Worm (Caenorhabditis elegans): ENCODE results near the gene zyg-1.
A peak's percentile ranks its signal among the peaks of the same experiment; 100 is the strongest.

zyg-1 gene

ce11 chrII:5668830-5669229, 19.3 kb downstream of the zyg-1 start, which contains the start of gene C25H3.7:
C25H3.7 (minus strand) TSS chrII:5668930.
- TF ChIP-seq klf-2 (GFP tag; conservative IDR thresholded peaks at IDR 0.05) (no peak), ztf-23 (GFP tag; IDR thresholded peaks at IDR 0.05) (no peak), ztf-29 (GFP tag; IDR thresholded peaks at IDR 0.05) (no peak), T22C8.4 (GFP tag; IDR thresholded peaks at IDR 0.05) (no peak), flt-1 (GFP tag; IDR thresholded peaks at IDR 0.05) (no peak)

- TF ChIP-seq T22C8.4 (GFP tag; IDR thresholded peaks at IDR 0.05) (no peak), klf-2 (GFP tag; conservative IDR thresholded peaks at IDR 0.05) (no peak), flt-1 (GFP tag; IDR thresholded peaks at IDR 0.05) (no peak), ref-1 (GFP tag; conservative IDR thresholded peaks at IDR 0.05) (no peak), tab-1 (GFP tag; IDR thresholded peaks at IDR 0.05) (no peak), ztf-23 (GFP tag; IDR thresholded peaks at IDR 0.05) (no peak), cog-1 (tag; optimal IDR thresholded peaks at IDR 0.05) (no peak), ztf-29 (GFP tag; IDR thresholded peaks at IDR 0.05) (no peak), med-1 (GFP tag; optimal IDR thresholded peaks at IDR 0.05; ENCODE audit: insufficient read depth) (no peak)
Measured at ce11 chrII:5669580-5669979, 20.0 kb downstream of the zyg-1 start, which contains the start of gene C25H3.17. C25H3.17 (minus strand) TSS chrII:5669680.

- TF ChIP-seq flt-1 (GFP tag; IDR thresholded peaks at IDR 0.05) = no peak
- TF ChIP-seq med-1 (GFP tag; optimal IDR thresholded peaks at IDR 0.05; ENCODE audit: insufficient read depth) = no peak
- no peak for TF ChIP-seq ztf-23 (GFP tag; IDR thresholded peaks at IDR 0.05)
- no peak for TF ChIP-seq tab-1 (GFP tag; IDR thresholded peaks at IDR 0.05)
- no peak for TF ChIP-seq ref-1 (GFP tag; conservative IDR thresholded peaks at IDR 0.05)
- TF ChIP-seq T22C8.4 (GFP tag; IDR thresholded peaks at IDR 0.05) = no peak
- TF ChIP-seq ztf-29 (GFP tag; IDR thresholded peaks at IDR 0.05) = no peak
- TF ChIP-seq klf-2 (GFP tag; conservative IDR thresholded peaks at IDR 0.05) = no peak
- no peak for TF ChIP-seq cog-1 (tag; optimal IDR thresholded peaks at IDR 0.05)
Measured at ce11 chrII:5680703-5681102, 31.2 kb downstream of the zyg-1 start, which contains the start of gene flp-27. flp-27 (plus strand) TSS chrII:5681003.

ce11 chrII:5688959-5689358, 39.4 kb downstream of the zyg-1 start, which contains the start of gene C25H3.11:
C25H3.11 (minus strand) TSS chrII:5689040.
- no peak for TF ChIP-seq ref-1 (GFP tag; conservative IDR thresholded peaks at IDR 0.05)
- no peak for TF ChIP-seq flt-1 (GFP tag; IDR thresholded peaks at IDR 0.05)
- TF ChIP-seq klf-2 (GFP tag; conservative IDR thresholded peaks at IDR 0.05) = peak; percentile 46; the same call in 1 of the 2 replicates

- TF ChIP-seq klf-2 (GFP tag; conservative IDR thresholded peaks at IDR 0.05) = no peak
- no peak for TF ChIP-seq ref-1 (GFP tag; conservative IDR thresholded peaks at IDR 0.05)
- no peak for TF ChIP-seq ztf-23 (GFP tag; IDR thresholded peaks at IDR 0.05)
- TF ChIP-seq ztf-29 (GFP tag; IDR thresholded peaks at IDR 0.05) = no peak
- no peak for TF ChIP-seq tab-1 (GFP tag; IDR thresholded peaks at IDR 0.05)
- TF ChIP-seq cog-1 (tag; optimal IDR thresholded peaks at IDR 0.05) = no peak
- no peak for TF ChIP-seq med-1 (GFP tag; optimal IDR thresholded peaks at IDR 0.05; ENCODE audit: insufficient read depth)
- no peak for TF ChIP-seq T22C8.4 (GFP tag; IDR thresholded peaks at IDR 0.05)
- no peak for TF ChIP-seq flt-1 (GFP tag; IDR thresholded peaks at IDR 0.05)
Measured at ce11 chrII:5691216-5691771, 41.7 kb downstream of the zyg-1 start, which contains the start of the genes ndub-5 and eif-2D. ndub-5 (minus strand) TSS chrII:5691353. eif-2D (plus strand) TSS chrII:5691721.

ce11 chrII:5693893-5694292, 44.3 kb downstream of the zyg-1 start, which contains the start of gene C25H3.3:
C25H3.3 (plus strand) TSS chrII:5694193.
- no peak for TF ChIP-seq ztf-29 (GFP tag; IDR thresholded peaks at IDR 0.05)
- TF ChIP-seq cog-1 (tag; optimal IDR thresholded peaks at IDR 0.05) = no peak
- TF ChIP-seq flt-1 (GFP tag; IDR thresholded peaks at IDR 0.05) = no peak
- no peak for TF ChIP-seq klf-2 (GFP tag; conservative IDR thresholded peaks at IDR 0.05)
- no peak for TF ChIP-seq ztf-23 (GFP tag; IDR thresholded peaks at IDR 0.05)
- no peak for TF ChIP-seq med-1 (GFP tag; optimal IDR thresholded peaks at IDR 0.05; ENCODE audit: insufficient read depth)
- no peak for TF ChIP-seq tab-1 (GFP tag; IDR thresholded peaks at IDR 0.05)
- no peak for TF ChIP-seq ref-1 (GFP tag; conservative IDR thresholded peaks at IDR 0.05)
- TF ChIP-seq T22C8.4 (GFP tag; IDR thresholded peaks at IDR 0.05) = no peak

- no peak for TF ChIP-seq ztf-23 (GFP tag; IDR thresholded peaks at IDR 0.05)
- no peak for TF ChIP-seq klf-2 (GFP tag; conservative IDR thresholded peaks at IDR 0.05)
- no peak for TF ChIP-seq tab-1 (GFP tag; IDR thresholded peaks at IDR 0.05)
- no peak for TF ChIP-seq T22C8.4 (GFP tag; IDR thresholded peaks at IDR 0.05)
- no peak for TF ChIP-seq flt-1 (GFP tag; IDR thresholded peaks at IDR 0.05)
- TF ChIP-seq ztf-29 (GFP tag; IDR thresholded peaks at IDR 0.05) = no peak
- no peak for TF ChIP-seq cog-1 (tag; optimal IDR thresholded peaks at IDR 0.05)
- no peak for TF ChIP-seq med-1 (GFP tag; optimal IDR thresholded peaks at IDR 0.05; ENCODE audit: insufficient read depth)
- TF ChIP-seq ref-1 (GFP tag; conservative IDR thresholded peaks at IDR 0.05) = no peak
Measured at ce11 chrII:5694798-5695197, 45.2 kb downstream of the zyg-1 start, which contains the start of gene C25H3.14. C25H3.14 (plus strand) TSS chrII:5695098.

ce11 chrII:5696218-5696617, 46.7 kb downstream of the zyg-1 start:
- TF ChIP-seq med-1 (GFP tag; optimal IDR thresholded peaks at IDR 0.05; ENCODE audit: insufficient read depth) (no peak), tab-1 (GFP tag; IDR thresholded peaks at IDR 0.05) (no peak), flt-1 (GFP tag; IDR thresholded peaks at IDR 0.05) (no peak)

- no peak for TF ChIP-seq ztf-23 (GFP tag; IDR thresholded peaks at IDR 0.05)
- no peak for TF ChIP-seq ztf-29 (GFP tag; IDR thresholded peaks at IDR 0.05)
- TF ChIP-seq med-1 (GFP tag; optimal IDR thresholded peaks at IDR 0.05; ENCODE audit: insufficient read depth) = no peak
- TF ChIP-seq flt-1 (GFP tag; IDR thresholded peaks at IDR 0.05) = no peak
- no peak for TF ChIP-seq ref-1 (GFP tag; conservative IDR thresholded peaks at IDR 0.05)
- no peak for TF ChIP-seq cog-1 (tag; optimal IDR thresholded peaks at IDR 0.05)
- TF ChIP-seq klf-2 (GFP tag; conservative IDR thresholded peaks at IDR 0.05) = no peak
- TF ChIP-seq tab-1 (GFP tag; IDR thresholded peaks at IDR 0.05) = no peak
- no peak for TF ChIP-seq T22C8.4 (GFP tag; IDR thresholded peaks at IDR 0.05)
Measured at ce11 chrII:5697338-5697737, 47.8 kb downstream of the zyg-1 start.

ce11 chrII:5698254-5698653, 48.7 kb downstream of the zyg-1 start:
- TF ChIP-seq ztf-23 (GFP tag; IDR thresholded peaks at IDR 0.05) = no peak
- no peak for TF ChIP-seq T22C8.4 (GFP tag; IDR thresholded peaks at IDR 0.05)
- TF ChIP-seq tab-1 (GFP tag; IDR thresholded peaks at IDR 0.05) = no peak
- no peak for TF ChIP-seq cog-1 (tag; optimal IDR thresholded peaks at IDR 0.05)
- no peak for TF ChIP-seq ref-1 (GFP tag; conservative IDR thresholded peaks at IDR 0.05)
- no peak for TF ChIP-seq ztf-29 (GFP tag; IDR thresholded peaks at IDR 0.05)
- TF ChIP-seq flt-1 (GFP tag; IDR thresholded peaks at IDR 0.05) = no peak

All from whole organism, midembryonic.